Worm (Caenorhabditis elegans) whole organism, mixed stage, embryonic: ENCODE results near the gene mec-17.

Source experiments
- M03D4.4 ChIP-seq: sonication (generic microtip); optimal IDR thresholded peaks from 2 replicates; lab custom pipeline; 2017; ENCODE audit warnings: mild to moderate bottlenecking, missing genetic modification characterization, missing compliant biosample characterization
- bed-3 ChIP-seq: fragments of 200-800 bp; sonication (Bioruptor generic); optimal IDR thresholded peaks from 3 replicates; lab custom pipeline; 2018; ENCODE audit warnings: mild to moderate bottlenecking, missing genetic modification characterization, moderate library complexity, missing compliant biosample characterization
- blmp-1 ChIP-seq: fragments of 150-350 bp; optimal IDR thresholded peaks from 2 replicates; lab custom pipeline; 2014; ENCODE audit warnings: missing biosample characterization, missing genetic modification characterization
- ceh-39 ChIP-seq: fragments of 150-350 bp; optimal IDR thresholded peaks from 2 replicates; lab custom pipeline; 2014; ENCODE audit warnings: missing biosample characterization, missing genetic modification characterization
- ceh-43 ChIP-seq: fragments of 200-800 bp; sonication (Bioruptor generic); optimal IDR thresholded peaks from 2 replicates; lab custom pipeline; 2018; ENCODE audit warnings: mild to moderate bottlenecking, missing genetic modification characterization, moderate library complexity, missing compliant biosample characterization
- ceh-83 ChIP-seq: fragments of 200-800 bp; sonication (Bioruptor generic); optimal IDR thresholded peaks from 2 replicates; lab custom pipeline; 2018; ENCODE audit warnings: mild to moderate bottlenecking, missing genetic modification characterization, missing compliant biosample characterization
- ces-1 ChIP-seq: fragments of 150-350 bp; optimal IDR thresholded peaks from 2 replicates; lab custom pipeline; 2014; ENCODE audit warnings: missing biosample characterization, missing genetic modification reagents, missing genetic modification characterization
- cnd-1 ChIP-seq: fragments of 200-800 bp; sonication (Bioruptor generic); optimal IDR thresholded peaks from 2 replicates; lab custom pipeline; 2018; ENCODE audit warnings: mild to moderate bottlenecking, missing genetic modification characterization, missing compliant biosample characterization
- drap-1 ChIP-seq: fragments of 200-800 bp; sonication (Bioruptor generic); optimal IDR thresholded peaks from 3 replicates; lab custom pipeline; 2018; ENCODE audit warnings: mild to moderate bottlenecking, missing genetic modification characterization, missing compliant biosample characterization
- elt-1 ChIP-seq: sonication (generic microtip); optimal IDR thresholded peaks from 2 replicates; lab custom pipeline; 2017; ENCODE audit warnings: missing genetic modification characterization, mild to moderate bottlenecking, missing compliant biosample characterization, antibody characterized with exemption, moderate library complexity, borderline replicate concordance; ENCODE audit not compliant: insufficient read depth
- elt-3 ChIP-seq: fragments of 150-350 bp; optimal IDR thresholded peaks from 2 replicates; lab custom pipeline; 2014; ENCODE audit warnings: missing biosample characterization, missing genetic modification characterization
- flh-1 ChIP-seq: fragments of 200-800 bp; sonication (Bioruptor generic); optimal IDR thresholded peaks from 2 replicates; lab custom pipeline; 2018; ENCODE audit warnings: mild to moderate bottlenecking, missing genetic modification characterization, moderate library complexity, missing compliant biosample characterization
- ham-2 ChIP-seq: fragments of 200-800 bp; sonication (Bioruptor generic); optimal IDR thresholded peaks from 2 replicates; lab custom pipeline; 2018; ENCODE audit warnings: mild to moderate bottlenecking, missing genetic modification characterization, missing compliant biosample characterization
- hlh-1 ChIP-seq: fragments of 150-350 bp; optimal IDR thresholded peaks from 2 replicates; lab custom pipeline; 2014; ENCODE audit warnings: missing biosample characterization, missing genetic modification reagents, missing genetic modification characterization
- lin-13 ChIP-seq: fragments of 150-350 bp; optimal IDR thresholded peaks from 2 replicates; lab custom pipeline; 2014; ENCODE audit warnings: missing biosample characterization, missing genetic modification characterization
- lin-32 ChIP-seq: fragments of 200-800 bp; sonication (Bioruptor generic); optimal IDR thresholded peaks from 2 replicates; lab custom pipeline; 2018; ENCODE audit warnings: mild to moderate bottlenecking, missing genetic modification characterization, missing compliant biosample characterization
- lsy-2 ChIP-seq: fragments of 150-350 bp; optimal IDR thresholded peaks from 2 replicates; lab custom pipeline; 2014; ENCODE audit warnings: missing biosample characterization, missing genetic modification characterization
- mab-5 ChIP-seq: fragments of 150-350 bp; optimal IDR thresholded peaks from 2 replicates; lab custom pipeline; 2014; ENCODE audit warnings: missing biosample characterization, missing genetic modification characterization
- mep-1 ChIP-seq: fragments of 150-350 bp; optimal IDR thresholded peaks from 2 replicates; lab custom pipeline; 2017; ENCODE audit warnings: missing biosample characterization, missing genetic modification reagents, missing genetic modification characterization, inconsistent platforms
- mls-2 ChIP-seq: sonication (generic microtip); optimal IDR thresholded peaks from 2 replicates; lab custom pipeline; 2016; ENCODE audit warnings: mild to moderate bottlenecking, missing genetic modification characterization, moderate library complexity, missing compliant biosample characterization
- nhr-12 ChIP-seq: fragments of 150-350 bp; optimal IDR thresholded peaks from 2 replicates; lab custom pipeline; 2014; ENCODE audit warnings: missing biosample characterization, missing genetic modification characterization
- nhr-2 ChIP-seq: fragments of 150-350 bp; optimal IDR thresholded peaks from 2 replicates; lab custom pipeline; 2014; ENCODE audit warnings: missing biosample characterization, missing genetic modification characterization
- nhr-237 ChIP-seq: fragments of 150-350 bp; optimal IDR thresholded peaks from 2 replicates; lab custom pipeline; 2014; ENCODE audit warnings: missing biosample characterization, missing genetic modification characterization
- nhr-28 ChIP-seq: fragments of 150-350 bp; optimal IDR thresholded peaks from 2 replicates; lab custom pipeline; 2014; ENCODE audit warnings: missing biosample characterization, missing genetic modification characterization
- nhr-76 ChIP-seq: sonication (generic microtip); optimal IDR thresholded peaks from 2 replicates; lab custom pipeline; 2017; ENCODE audit warnings: missing biosample characterization, missing genetic modification characterization
- pha-4 ChIP-seq: fragments of 150-350 bp; optimal IDR thresholded peaks from 2 replicates; lab custom pipeline; 2018; ENCODE audit warnings: missing biosample characterization, missing genetic modification reagents, missing genetic modification characterization
- sem-2 ChIP-seq: fragments of 200-800 bp; sonication (Bioruptor generic); optimal IDR thresholded peaks from 2 replicates; lab custom pipeline; 2018; ENCODE audit warnings: mild to moderate bottlenecking, missing genetic modification characterization, missing compliant biosample characterization
- snpc-4 ChIP-seq: fragments of 150-350 bp; optimal IDR thresholded peaks from 2 replicates; lab custom pipeline; 2014; ENCODE audit warnings: missing biosample characterization, missing genetic modification characterization
- sptf-1 ChIP-seq: sonication (generic microtip); optimal IDR thresholded peaks from 2 replicates; lab custom pipeline; 2017; ENCODE audit warnings: mild to moderate bottlenecking, missing genetic modification characterization, moderate library complexity, missing compliant biosample characterization
- tbx-8 ChIP-seq: fragments of 200-800 bp; sonication (Bioruptor generic); optimal IDR thresholded peaks from 2 replicates; lab custom pipeline; 2018; ENCODE audit warnings: mild to moderate bottlenecking, missing genetic modification characterization, moderate library complexity, missing compliant biosample characterization
- unc-39 ChIP-seq: fragments of 150-350 bp; optimal IDR thresholded peaks from 2 replicates; lab custom pipeline; 2014; ENCODE audit warnings: missing biosample characterization, missing genetic modification characterization
- unc-62 ChIP-seq: fragments of 150-350 bp; optimal IDR thresholded peaks from 2 replicates; lab custom pipeline; 2014; ENCODE audit warnings: missing biosample characterization, missing genetic modification reagents, missing genetic modification characterization
- zip-8 ChIP-seq: fragments of 150-350 bp; optimal IDR thresholded peaks from 2 replicates; lab custom pipeline; 2014; ENCODE audit warnings: missing biosample characterization, missing genetic modification characterization

Gene mec-17

ce11 chrIV:8012330-8012729, 25.3 kb upstream of the mec-17 start, which contains the start of gene Y42H9B.3:
Gene Y42H9B.3, minus strand, starts transcription at chrIV:8012430.
- no peak for TF ChIP-seq ceh-39 (tag; lab: Kevin White, UChicago)
- TF ChIP-seq cnd-1 (tag; lab: Kevin White, UChicago): no peak
- no peak for TF ChIP-seq lsy-2 (tag; lab: Kevin White, UChicago)
- TF ChIP-seq nhr-2 (tag; lab: Kevin White, UChicago): peak; percentile 59

- TF ChIP-seq elt-3 (tag; lab: Kevin White, UChicago): no peak
- TF ChIP-seq flh-1 (GFP tag; lab: Kevin White, UChicago): no peak
- TF ChIP-seq lsy-2 (tag; lab: Kevin White, UChicago): peak; percentile 5
- TF ChIP-seq ceh-39 (tag; lab: Kevin White, UChicago): no peak
- no peak for TF ChIP-seq lin-32 (GFP tag; lab: Kevin White, UChicago)
- TF ChIP-seq cnd-1 (tag; lab: Kevin White, UChicago): no peak
- no peak for TF ChIP-seq ham-2 (GFP tag; lab: Kevin White, UChicago)
- TF ChIP-seq zip-8 (tag; lab: Kevin White, UChicago): no peak
- TF ChIP-seq nhr-2 (tag; lab: Kevin White, UChicago): no peak
Observed at ce11 chrIV:8010521-8010920, 23.5 kb upstream of the mec-17 start.

- TF ChIP-seq ham-2 (GFP tag; lab: Kevin White, UChicago): peak; percentile 47
- no peak for TF ChIP-seq sem-2
- no peak for TF ChIP-seq nhr-237 (tag; lab: Kevin White, UChicago)
- peak; percentile 10 for TF ChIP-seq mls-2 (tag; lab: Kevin White, UChicago)
- no peak for TF ChIP-seq pha-4 (tag; lab: Kevin White, UChicago)
- TF ChIP-seq blmp-1 (tag; lab: Kevin White, UChicago): peak; percentile 62
Observed at ce11 chrIV:8009374-8009773, 22.4 kb upstream of the mec-17 start.

- TF ChIP-seq M03D4.4 (tag; lab: Kevin White, UChicago): no peak
- peak; percentile 0 for TF ChIP-seq mls-2 (tag; lab: Kevin White, UChicago)
- no peak for TF ChIP-seq ceh-43 (GFP tag; lab: Kevin White, UChicago)
- no peak for TF ChIP-seq pha-4 (tag; lab: Kevin White, UChicago)
- no peak for TF ChIP-seq zip-8 (tag; lab: Kevin White, UChicago)
- TF ChIP-seq drap-1 (GFP tag; lab: Kevin White, UChicago): no peak
- no peak for TF ChIP-seq lin-32 (GFP tag; lab: Kevin White, UChicago)
- no peak for TF ChIP-seq unc-62 (GFP tag; lab: Kevin White, UChicago)
- TF ChIP-seq sptf-1: no peak
- TF ChIP-seq tbx-8: no peak
- no peak for TF ChIP-seq elt-1 (tag; lab: Kevin White, UChicago)
- TF ChIP-seq elt-3 (tag; lab: Kevin White, UChicago): no peak
- no peak for TF ChIP-seq hlh-1
- no peak for TF ChIP-seq nhr-237 (tag; lab: Kevin White, UChicago)
- no peak for TF ChIP-seq ceh-83 (GFP tag; lab: Kevin White, UChicago)
- TF ChIP-seq lsy-2 (tag; lab: Kevin White, UChicago): no peak
- TF ChIP-seq blmp-1 (tag; lab: Kevin White, UChicago): no peak
- TF ChIP-seq nhr-2 (tag; lab: Kevin White, UChicago): peak; percentile 98
- TF ChIP-seq sem-2: no peak
- peak; percentile 63 for TF ChIP-seq ham-2 (GFP tag; lab: Kevin White, UChicago)
- no peak for TF ChIP-seq nhr-12 (tag; lab: Kevin White, UChicago)
- no peak for TF ChIP-seq lin-13 (tag; lab: Kevin White, UChicago)
- peak; percentile 17 for TF ChIP-seq cnd-1 (tag; lab: Kevin White, UChicago)
- no peak for TF ChIP-seq ces-1 (GFP tag; lab: Kevin White, UChicago)
- TF ChIP-seq snpc-4 (tag; lab: Kevin White, UChicago): no peak
Observed at ce11 chrIV:8008137-8008536, 21.2 kb upstream of the mec-17 start.

ce11 chrIV:8007549-8007948, 20.6 kb upstream of the mec-17 start:
- TF ChIP-seq lin-32 (GFP tag; lab: Kevin White, UChicago) (no peak), ceh-39 (tag; lab: Kevin White, UChicago) (no peak), sptf-1 (no peak), unc-62 (GFP tag; lab: Kevin White, UChicago) (no peak), nhr-12 (tag; lab: Kevin White, UChicago) (no peak), flh-1 (GFP tag; lab: Kevin White, UChicago) (no peak), ham-2 (GFP tag; lab: Kevin White, UChicago) (no peak), mab-5 (tag; lab: Kevin White, UChicago) (no peak), mep-1 (no peak), sem-2 (no peak), blmp-1 (tag; lab: Kevin White, UChicago) (no peak), ceh-83 (GFP tag; lab: Kevin White, UChicago) (no peak), tbx-8 (no peak), lin-13 (tag; lab: Kevin White, UChicago) (no peak), ces-1 (GFP tag; lab: Kevin White, UChicago) (no peak), nhr-76 (no peak), bed-3 (GFP tag; lab: Kevin White, UChicago) (no peak), unc-39 (no peak), nhr-28 (no peak), hlh-1 (no peak)
